Fruit fly (Drosophila melanogaster): ENCODE measurements around the gene CG14739.

Gene CG14739

DNA sequence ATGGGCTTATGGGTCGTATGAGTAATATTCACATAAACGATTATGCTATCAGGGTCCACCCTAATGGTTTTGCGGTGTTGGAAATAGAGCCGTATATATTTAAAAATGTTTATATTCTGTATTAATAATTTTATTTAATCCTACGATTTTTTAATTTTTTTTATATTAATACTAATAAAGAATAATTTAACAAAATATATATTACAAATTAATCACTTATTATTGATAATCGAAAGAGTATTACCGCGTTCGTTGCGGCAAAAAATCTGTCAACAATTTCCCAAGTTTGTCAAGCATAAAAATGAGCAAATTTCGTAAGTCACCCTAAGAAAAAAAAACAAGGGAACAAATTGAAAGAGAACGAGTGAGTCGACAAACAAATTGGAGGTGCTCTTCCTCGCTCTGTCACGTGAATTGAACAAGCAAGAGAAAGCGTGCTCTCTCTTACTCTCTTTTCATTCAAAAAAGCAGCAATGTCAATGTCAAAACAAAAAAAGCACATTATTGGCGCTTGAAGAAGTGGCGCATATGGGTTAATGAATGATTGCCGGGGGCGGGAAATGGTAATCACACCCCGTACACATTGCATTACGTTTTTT, 31.5 kb upstream of the CG14739 start (continued):
- TF ChIP-seq CG12299 (tag; optimal IDR thresholded peaks at IDR 0.05): no peak
- TF ChIP-seq CG43689 (GFP tag; IDR thresholded peaks at IDR 0.05): no peak
- TF ChIP-seq CG30431 (GFP tag; optimal IDR thresholded peaks at IDR 0.05): no peak
- no peak for TF ChIP-seq CG8478 (optimal IDR thresholded peaks at IDR 0.05)
- TF ChIP-seq CG7556 (GFP tag; optimal IDR thresholded peaks at IDR 0.05): no peak
- TF ChIP-seq CG9215 (GFP tag; IDR thresholded peaks at IDR 0.05): no peak
- TF ChIP-seq H15 (GFP tag; IDR thresholded peaks at IDR 0.05): no peak
- no peak for TF ChIP-seq CG32767 (GFP tag; IDR thresholded peaks at IDR 0.05)
- TF ChIP-seq CG15514 (GFP tag; optimal IDR thresholded peaks at IDR 0.05): no peak
- no peak for TF ChIP-seq CG10147 (GFP tag; optimal IDR thresholded peaks at IDR 0.05)
- no peak for TF ChIP-seq CG10209 (GFP tag; optimal IDR thresholded peaks at IDR 0.05)
- no peak for TF ChIP-seq CG14667 (GFP tag; IDR thresholded peaks at IDR 0.05)
- no peak for TF ChIP-seq Aef1 (GFP tag; IDR thresholded peaks at IDR 0.05)
- peak; percentile 5 for TF ChIP-seq grau (tag; optimal IDR thresholded peaks at IDR 0.05)
- TF ChIP-seq zf30C (GFP tag; optimal IDR thresholded peaks at IDR 0.05): no peak
- TF ChIP-seq tio (GFP tag; optimal IDR thresholded peaks at IDR 0.05): no peak
- TF ChIP-seq pzg (GFP tag; optimal IDR thresholded peaks at IDR 0.05): no peak
- peak; percentile 1 for TF ChIP-seq CG17359 (tag; optimal IDR thresholded peaks at IDR 0.05)
- TF ChIP-seq CG4424 (GFP tag; optimal IDR thresholded peaks at IDR 0.05): no peak
- peak; percentile 76 for TF ChIP-seq CG3163 (GFP tag; optimal IDR thresholded peaks at IDR 0.05)
- no peak for TF ChIP-seq CG2120 (GFP tag; optimal IDR thresholded peaks at IDR 0.05)
- TF ChIP-seq CG18619 (GFP tag; optimal IDR thresholded peaks at IDR 0.05): no peak
- no peak for TF ChIP-seq H2.0 (GFP tag; IDR thresholded peaks at IDR 0.05)
- no peak for TF ChIP-seq ato (GFP tag; IDR thresholded peaks at IDR 0.05; ENCODE audit: partially characterized antibody)
- no peak for TF ChIP-seq CG11560 (tag; IDR thresholded peaks at IDR 0.05)
- TF ChIP-seq ewg (GFP tag; optimal IDR thresholded peaks at IDR 0.05): no peak
- TF ChIP-seq CG1602 (GFP tag; optimal IDR thresholded peaks at IDR 0.05): no peak
- no peak for TF ChIP-seq cas (GFP tag; IDR thresholded peaks at IDR 0.05)
- TF ChIP-seq BtbVII (GFP tag; optimal IDR thresholded peaks at IDR 0.05): no peak
- no peak for TF ChIP-seq CTCF (GFP tag; optimal IDR thresholded peaks at IDR 0.05)
- TF ChIP-seq CG17186 (GFP tag; optimal IDR thresholded peaks at IDR 0.05): no peak
- no peak for TF ChIP-seq CG34224 (GFP tag; IDR thresholded peaks at IDR 0.05; ENCODE audit: partially characterized antibody)
- no peak for TF ChIP-seq CG2712 (tag; optimal IDR thresholded peaks at IDR 0.05)
- no peak for TF ChIP-seq Dad (GFP tag; optimal IDR thresholded peaks at IDR 0.05)
- no peak for TF ChIP-seq CG14710 (tag; optimal IDR thresholded peaks at IDR 0.05)
- TF ChIP-seq CG33213 (GFP tag; optimal IDR thresholded peaks at IDR 0.05): no peak
- TF ChIP-seq HLH4C (GFP tag; IDR thresholded peaks at IDR 0.05; ENCODE audit: partially characterized antibody): no peak
- TF ChIP-seq CG11696 (GFP tag; IDR thresholded peaks at IDR 0.05): no peak
- TF ChIP-seq CG2202 (tag; optimal IDR thresholded peaks at IDR 0.05): no peak
- no peak for TF ChIP-seq kah (GFP tag; optimal IDR thresholded peaks at IDR 0.05)
- no peak for TF ChIP-seq CG17568 (GFP tag; optimal IDR thresholded peaks at IDR 0.05)
- peak; percentile 28 for TF ChIP-seq CG2678 (tag; optimal IDR thresholded peaks at IDR 0.05)
- no peak for TF ChIP-seq CG2129 (GFP tag; IDR thresholded peaks at IDR 0.05; ENCODE audit: partially characterized antibody)
- no peak for TF ChIP-seq CG7987 (GFP tag; optimal IDR thresholded peaks at IDR 0.05)
- no peak for TF ChIP-seq zen2 (GFP tag; IDR thresholded peaks at IDR 0.05; ENCODE audit: partially characterized antibody)
- TF ChIP-seq cato (GFP tag; optimal IDR thresholded peaks at IDR 0.05; ENCODE audit: borderline replicate concordance): no peak
- TF ChIP-seq Sox102F (GFP tag; optimal IDR thresholded peaks at IDR 0.05): peak; percentile 20
- TF ChIP-seq bab2 (GFP tag; optimal IDR thresholded peaks at IDR 0.05): no peak
- no peak for TF ChIP-seq fu2 (GFP tag; optimal IDR thresholded peaks at IDR 0.05)
- peak; percentile 38 for TF ChIP-seq gem (tag; optimal IDR thresholded peaks at IDR 0.05)
- no peak for TF ChIP-seq CG34376 (GFP tag; optimal IDR thresholded peaks at IDR 0.05)
